Worm (Caenorhabditis elegans): ENCODE results near the gene F46B6.13.

DNA sequence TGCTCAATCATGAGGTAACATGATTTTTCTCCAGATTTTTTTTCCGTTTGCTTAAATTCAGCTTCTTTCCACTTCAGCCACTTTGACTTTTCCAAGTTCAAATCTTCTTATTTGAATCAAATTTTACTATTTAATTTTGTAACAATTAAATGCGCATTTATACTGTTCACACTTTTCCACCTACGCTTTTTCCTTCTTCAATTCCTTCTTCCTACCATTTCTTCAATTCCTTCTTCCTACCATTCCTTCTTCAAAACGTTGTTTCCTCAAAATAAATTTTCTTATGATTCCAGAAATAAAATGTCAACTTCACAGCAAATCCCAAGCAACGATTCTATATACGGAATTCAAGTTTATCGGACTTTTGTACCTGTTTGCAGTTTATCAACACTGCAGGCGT, 17.4 kb upstream of the F46B6.13 start, which contains the start of gene sru-31:
- TF ChIP-seq F13C5.2 (tag; optimal IDR thresholded peaks at IDR 0.05) (no peak), sea-1 (GFP tag; conservative IDR thresholded peaks at IDR 0.05) (no peak), ama-1 (optimal IDR thresholded peaks at IDR 0.05) (no peak), tra-4 (tag; optimal IDR thresholded peaks at IDR 0.05) (no peak), ets-7 (tag; optimal IDR thresholded peaks at IDR 0.05) (no peak), hmg-4 (GFP tag; optimal IDR thresholded peaks at IDR 0.05) (no peak)

Data from whole organism, early embryonic.